Worm (Caenorhabditis elegans): ENCODE measurements around the gene Y43F8C.15.

Y43F8C.15 gene

DNA sequence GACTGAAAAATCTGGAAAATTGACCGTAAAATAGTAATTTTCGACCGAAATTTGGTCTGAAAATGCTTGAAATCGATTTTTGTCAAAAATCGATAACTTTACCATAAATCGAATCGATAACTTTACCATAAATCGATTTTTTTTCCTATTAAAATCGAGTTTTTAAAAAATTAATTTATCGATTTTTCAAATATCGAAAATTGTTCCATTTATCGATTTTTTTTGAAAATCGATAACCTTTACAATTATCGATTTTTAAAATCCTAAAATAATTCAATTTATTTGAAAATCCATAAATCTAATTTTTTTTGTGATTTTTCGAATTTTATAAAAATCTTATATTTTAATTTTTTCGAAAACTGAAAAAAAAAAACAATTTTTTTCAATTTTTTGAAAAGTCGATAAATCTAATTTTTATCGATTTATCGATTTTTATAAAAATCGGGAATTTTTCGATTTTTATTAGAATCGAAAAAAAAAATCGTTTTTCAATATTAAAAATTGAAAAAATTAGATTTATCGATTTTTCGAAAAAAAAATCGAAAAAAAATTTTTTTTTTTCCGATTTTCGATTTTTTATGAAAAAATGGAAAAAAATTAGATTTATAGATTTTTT is 19.0 kb downstream of the Y43F8C.15 start:
- TF ChIP-seq blmp-1 (tag; optimal IDR thresholded peaks at IDR 0.05; ENCODE audit: insufficient read depth) (no peak), ztf-11 (tag; optimal IDR thresholded peaks at IDR 0.05) (no peak), nhr-11 (tag; optimal IDR thresholded peaks at IDR 0.05) (no peak), ceh-16 (tag; optimal IDR thresholded peaks at IDR 0.05) (no peak)

DNA sequence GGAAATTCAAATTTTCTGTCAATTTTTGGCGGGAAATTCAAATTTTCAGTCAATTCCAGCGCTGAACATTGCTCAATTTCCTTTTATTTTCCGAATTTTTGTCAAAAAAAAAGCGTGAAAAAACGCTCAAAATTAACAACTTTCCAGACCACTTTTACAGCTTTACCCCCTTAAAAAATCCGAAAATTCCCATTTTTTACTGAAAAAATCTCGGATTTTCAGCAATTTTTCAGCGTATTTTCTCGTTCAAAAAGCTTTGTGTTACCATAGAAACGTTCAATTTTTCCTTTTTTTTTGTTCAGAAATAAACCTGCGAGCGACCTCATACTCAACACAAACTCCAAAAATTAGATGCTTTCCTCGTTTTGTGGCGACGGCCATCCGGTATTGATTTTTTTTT is 35.9 kb downstream of the Y43F8C.15 start, which contains the start of gene mrp-7:
mrp-7 (plus strand) TSS at position 301 of the 400 bp plus-strand sequence.
- TF ChIP-seq R02D3.7 (tag; optimal IDR thresholded peaks at IDR 0.05): no peak
- no peak for TF ChIP-seq lsy-2 (tag; optimal IDR thresholded peaks at IDR 0.05)
- no peak for TF ChIP-seq mdl-1 (tag; optimal IDR thresholded peaks at IDR 0.05)
- TF ChIP-seq sma-3 (GFP tag; optimal IDR thresholded peaks at IDR 0.05): no peak
- TF ChIP-seq peb-1 (tag; optimal IDR thresholded peaks at IDR 0.05): no peak
- TF ChIP-seq nhr-10 (tag; optimal IDR thresholded peaks at IDR 0.05): no peak
- no peak for TF ChIP-seq Y55F3AM.14 (GFP tag; optimal IDR thresholded peaks at IDR 0.05)
- TF ChIP-seq ztf-4 (tag; optimal IDR thresholded peaks at IDR 0.05): no peak
- TF ChIP-seq nhr-237 (tag; optimal IDR thresholded peaks at IDR 0.05): no peak
- no peak for TF ChIP-seq elt-3 (tag; optimal IDR thresholded peaks at IDR 0.05)
- no peak for TF ChIP-seq crh-2 (tag; optimal IDR thresholded peaks at IDR 0.05)
- TF ChIP-seq ceh-82 (tag; optimal IDR thresholded peaks at IDR 0.05): no peak
- TF ChIP-seq ama-1 (optimal IDR thresholded peaks at IDR 0.05): no peak
- TF ChIP-seq sem-4 (tag; optimal IDR thresholded peaks at IDR 0.05): no peak
- no peak for TF ChIP-seq blmp-1 (tag; optimal IDR thresholded peaks at IDR 0.05; ENCODE audit: insufficient read depth)

DNA sequence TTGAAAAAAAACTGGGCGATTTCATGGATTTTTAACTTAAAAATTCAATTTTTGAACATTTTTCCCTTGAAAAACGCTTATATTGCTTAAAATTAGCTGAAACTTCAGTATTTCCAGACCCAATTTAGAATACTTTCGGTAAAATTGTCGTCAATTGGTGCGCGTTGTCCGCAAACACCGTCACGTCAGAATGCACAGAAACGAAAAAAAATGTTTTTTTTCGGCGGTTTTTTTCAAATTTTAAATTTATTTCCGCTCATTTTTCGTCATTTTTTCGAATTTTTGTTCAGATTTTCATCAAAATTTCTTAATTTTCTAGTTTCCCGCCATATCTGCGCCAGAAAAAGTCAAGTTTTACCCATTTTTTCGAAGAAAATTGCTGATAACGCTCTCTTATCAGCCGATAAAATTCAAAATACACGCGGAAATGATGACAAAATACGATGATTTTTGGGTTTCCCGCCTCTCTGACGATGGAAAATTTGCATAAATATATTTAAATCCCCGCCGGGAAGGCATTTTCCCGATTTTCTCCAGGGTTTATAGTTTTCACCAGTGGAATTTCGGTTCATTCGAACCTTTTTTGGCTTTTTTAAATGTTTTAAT is 37.0 kb downstream of the Y43F8C.15 start:
- TF ChIP-seq skn-1 (tag; optimal IDR thresholded peaks at IDR 0.05) (peak; percentile 59), C34F6.9 (tag; optimal IDR thresholded peaks at IDR 0.05) (no peak), fos-1 (tag; optimal IDR thresholded peaks at IDR 0.05) (peak; percentile 50)

- TF ChIP-seq ama-1 (optimal IDR thresholded peaks at IDR 0.05): no peak
- TF ChIP-seq C34F6.9 (tag; optimal IDR thresholded peaks at IDR 0.05): peak; percentile 12
- no peak for TF ChIP-seq elt-3 (tag; optimal IDR thresholded peaks at IDR 0.05)
- TF ChIP-seq nhr-12 (tag; optimal IDR thresholded peaks at IDR 0.05): no peak
- TF ChIP-seq peb-1 (tag; optimal IDR thresholded peaks at IDR 0.05): no peak
- no peak for TF ChIP-seq lin-13 (GFP tag; optimal IDR thresholded peaks at IDR 0.05)
- no peak for TF ChIP-seq sma-9 (GFP tag; optimal IDR thresholded peaks at IDR 0.05)
- TF ChIP-seq sma-9 (tag; optimal IDR thresholded peaks at IDR 0.05): no peak
- TF ChIP-seq nhr-11 (tag; optimal IDR thresholded peaks at IDR 0.05): no peak
- TF ChIP-seq skn-1 (tag; optimal IDR thresholded peaks at IDR 0.05): peak; percentile 96
- peak; percentile 77 for TF ChIP-seq fos-1 (tag; optimal IDR thresholded peaks at IDR 0.05)
- TF ChIP-seq mbf-1 (tag; optimal IDR thresholded peaks at IDR 0.05): no peak
Measured at ce11 chrV:19672357-19672756, 38.1 kb downstream of the Y43F8C.15 start.

DNA sequence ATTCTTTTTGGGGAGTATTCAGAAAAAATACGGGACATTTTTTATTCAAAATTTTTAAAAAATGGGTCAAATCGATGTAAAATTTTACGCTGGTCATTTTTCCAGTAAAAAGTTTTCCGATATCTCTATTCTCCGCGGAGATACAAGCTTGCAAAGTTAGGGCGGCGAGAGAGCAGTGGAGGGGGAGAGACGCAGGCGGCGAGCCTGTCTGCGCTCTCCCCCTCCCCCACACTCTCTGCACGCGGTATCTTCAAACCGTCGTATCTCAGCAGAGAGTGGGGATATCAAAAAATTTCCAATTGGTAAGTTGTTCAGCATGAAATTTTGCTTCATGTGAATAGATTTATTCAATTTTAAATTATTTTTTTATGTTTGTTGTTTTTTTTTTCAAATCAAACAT is 38.6 kb downstream of the Y43F8C.15 start:
- TF ChIP-seq lin-39 (tag; optimal IDR thresholded peaks at IDR 0.05) (no peak), ztf-1 (GFP tag; conservative IDR thresholded peaks at IDR 0.05) (no peak), mab-5 (tag; optimal IDR thresholded peaks at IDR 0.05) (no peak), ama-1 (optimal IDR thresholded peaks at IDR 0.05) (no peak), ztf-11 (tag; optimal IDR thresholded peaks at IDR 0.05) (no peak), C34F6.9 (tag; optimal IDR thresholded peaks at IDR 0.05) (no peak), snpc-4 (tag; optimal IDR thresholded peaks at IDR 0.05) (no peak), peb-1 (tag; optimal IDR thresholded peaks at IDR 0.05) (no peak), F13H6.1 (tag; optimal IDR thresholded peaks at IDR 0.05) (no peak), ZK546.5 (tag; optimal IDR thresholded peaks at IDR 0.05) (no peak), R02D3.7 (tag; optimal IDR thresholded peaks at IDR 0.05) (no peak), mdl-1 (tag; optimal IDR thresholded peaks at IDR 0.05) (no peak), zag-1 (tag; optimal IDR thresholded peaks at IDR 0.05) (no peak), elt-3 (tag; optimal IDR thresholded peaks at IDR 0.05) (no peak), crh-2 (tag; optimal IDR thresholded peaks at IDR 0.05) (no peak), lin-13 (GFP tag; optimal IDR thresholded peaks at IDR 0.05) (no peak), dmd-4 (tag; optimal IDR thresholded peaks at IDR 0.05) (no peak), nhr-77 (tag; optimal IDR thresholded peaks at IDR 0.05) (no peak)

All from whole organism, L2 larva.